Worm (Caenorhabditis elegans): ENCODE measurements around the gene Y43F8C.6.

ce11 chrV:19655151-19655550, 14.4 kb upstream of the Y43F8C.6 start, which contains the start of gene dmd-3:
- no peak for TF ChIP-seq ceh-40 (GFP tag; IDR thresholded peaks at IDR 0.05)
- no peak for TF ChIP-seq bed-1 (GFP tag; IDR thresholded peaks at IDR 0.05)

Measured in whole organism, young adult.